Worm (Caenorhabditis elegans): ENCODE measurements around the gene M110.10.

ce11 chrII:8177095-8177494 lies 37.2 kb downstream of the M110.10 start, which contains the start of gene acr-14:
- TF ChIP-seq bed-1 (GFP tag; IDR thresholded peaks at IDR 0.05) (no peak), ztf-6 (GFP tag; IDR thresholded peaks at IDR 0.05) (no peak), F33H1.4 (GFP tag; IDR thresholded peaks at IDR 0.05) (no peak), attf-5 (GFP tag; optimal IDR thresholded peaks at IDR 0.05) (no peak), K12H6.12 (tag; optimal IDR thresholded peaks at IDR 0.05) (no peak), xnd-1 (tag; optimal IDR thresholded peaks at IDR 0.05) (no peak), ceh-40 (GFP tag; IDR thresholded peaks at IDR 0.05) (no peak), B0035.1 (tag; optimal IDR thresholded peaks at IDR 0.05) (no peak), snpc-1.1 (tag; optimal IDR thresholded peaks at IDR 0.05; ENCODE audit: insufficient read depth) (no peak), pha-4 (tag; optimal IDR thresholded peaks at IDR 0.05) (no peak), ztf-22 (GFP tag; optimal IDR thresholded peaks at IDR 0.05) (no peak)

Data from whole organism, young adult.